Worm (Caenorhabditis elegans): ENCODE data around the gene F10E9.12.

ce11 chrIII:8283525-8283924 is 40.8 kb upstream of the F10E9.12 start:
- TF ChIP-seq nhr-12 (tag; optimal IDR thresholded peaks at IDR 0.05): no peak
- no peak for TF ChIP-seq elt-1 (tag; optimal IDR thresholded peaks at IDR 0.05)
